In the genomic region with DNA sequence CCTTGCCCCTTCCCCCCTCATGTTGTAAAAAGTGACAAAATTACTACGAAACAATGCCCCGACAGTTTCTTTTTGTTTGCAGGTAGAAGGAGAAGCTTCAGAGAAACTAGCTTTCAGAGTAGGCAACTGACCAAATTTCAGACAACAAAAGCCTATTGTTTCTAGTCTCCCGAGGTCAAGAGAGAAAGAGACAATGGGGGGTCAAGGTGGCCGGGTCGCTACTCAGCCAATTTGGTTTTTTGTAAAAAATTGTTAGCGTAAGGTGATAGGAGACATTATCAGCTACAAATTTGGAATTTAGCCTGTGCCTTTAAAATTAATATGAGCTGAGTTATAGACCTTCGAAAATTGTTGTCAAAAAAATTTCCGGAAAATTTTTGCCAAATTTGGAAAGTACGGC, we compare ENCODE assay signal across 3 worm cellular contexts.
A peak's percentile ranks its signal among the peaks of the same experiment; 100 is the strongest.
TF ChIP-seq lines count a peak whose summit lies in the region.

No protein-coding gene starts in this region.

TF ChIP-seq in whole organism, L3 larva, 47 proteins besides CTCF, POLR2A, EP300 and RAD21:
- TF ChIP-seq lsy-12 (tag; optimal IDR thresholded peaks at IDR 0.05; lab: Kevin White, UChicago) (peak; percentile 55), pha-4 (tag; optimal IDR thresholded peaks at IDR 0.05; lab: Kevin White, UChicago) (no peak), skn-1 (tag; optimal IDR thresholded peaks at IDR 0.05; lab: Kevin White, UChicago) (no peak), nhr-23 (tag; optimal IDR thresholded peaks at IDR 0.05; lab: Kevin White, UChicago) (peak; percentile 16), aly-2 (tag; optimal IDR thresholded peaks at IDR 0.05; lab: Kevin White, UChicago) (no peak), nhr-25 (tag; optimal IDR thresholded peaks at IDR 0.05; lab: Kevin White, UChicago) (peak; percentile 53), ama-1 (optimal IDR thresholded peaks at IDR 0.05; lab: Kevin White, UChicago) (peak; percentile 46)

TF ChIP-seq in whole organism, L4 larva, 104 proteins besides CTCF, POLR2A, EP300 and RAD21:
- TF ChIP-seq hmg-1.1 (GFP tag; IDR thresholded peaks at IDR 0.05; lab: Robert Waterston, UW) (no peak), mep-1 (tag; optimal IDR thresholded peaks at IDR 0.05; lab: Kevin White, UChicago) (peak; percentile 6), lin-29 (GFP tag; IDR thresholded peaks at IDR 0.05; lab: Robert Waterston, UW) (no peak), aly-2 (tag; optimal IDR thresholded peaks at IDR 0.05; lab: Kevin White, UChicago) (no peak), spr-3 (GFP tag; optimal IDR thresholded peaks at IDR 0.05; lab: Kevin White, UChicago) (no peak), F26F4.8 (GFP tag; conservative IDR thresholded peaks at IDR 0.05; lab: Robert Waterston, UW) (no peak), lin-1 (GFP tag; IDR thresholded peaks at IDR 0.05; lab: Robert Waterston, UW) (no peak), hlh-11 (tag; optimal IDR thresholded peaks at IDR 0.05; lab: Kevin White, UChicago) (peak; percentile 5), unc-62 (GFP tag; optimal IDR thresholded peaks at IDR 0.05 in 1 of 2; lab: Kevin White, UChicago) (no peak), unc-62 (tag; optimal IDR thresholded peaks at IDR 0.05; lab: Kevin White, UChicago) (no peak), F10B5.3 (tag; optimal IDR thresholded peaks at IDR 0.05; lab: Kevin White, UChicago) (no peak), mes-2 (tag; optimal IDR thresholded peaks at IDR 0.05; lab: Kevin White, UChicago; ENCODE audit: poor library complexity, severe bottlenecking) (peak; percentile 8), php-3 (GFP tag; IDR thresholded peaks at IDR 0.05; lab: Robert Waterston, UW) (no peak)
TF ChIP-seq in whole organism, L4 larva: peak in this region for 3.

TF ChIP-seq in whole organism, late embryonic, 69 proteins besides CTCF, POLR2A, EP300 and RAD21:
- TF ChIP-seq ama-1 (optimal IDR thresholded peaks at IDR 0.05; lab: Kevin White, UChicago) = peak; percentile 22
- TF ChIP-seq hlh-30 (tag; optimal IDR thresholded peaks at IDR 0.05; lab: Kevin White, UChicago; ENCODE audit: insufficient read depth) = no peak
